Worm (Caenorhabditis elegans) whole organism, midembryonic: ENCODE measurements around the gene asp-12.

ENCODE experiments used
- T22C8.4 ChIP-seq: fragments of 200-800 bp; sonication (Bioruptor generic); IDR thresholded peaks from 2 replicates; pipeline ENCODE4 v1.3.6; 2022; ENCODE audit warnings: missing genetic modification characterization, missing compliant biosample characterization
- cog-1 ChIP-seq: sonication (generic microtip); optimal IDR thresholded peaks from 2 replicates; lab custom pipeline; 2016; ENCODE audit warnings: missing genetic modification characterization, missing compliant biosample characterization
- flt-1 ChIP-seq: fragments of 200-800 bp; sonication (Bioruptor generic); IDR thresholded peaks from 2 replicates; pipeline ENCODE4 v1.3.6; 2022; ENCODE audit warnings: missing genetic modification characterization, missing compliant biosample characterization
- klf-2 ChIP-seq: fragments of 200-800 bp; sonication (Bioruptor generic); conservative IDR thresholded peaks from 2 replicates; pipeline ENCODE4 v1.3.6; 2022; ENCODE audit warnings: missing genetic modification reagents, missing genetic modification characterization, missing compliant biosample characterization
- med-1 ChIP-seq: sonication (generic microtip); optimal IDR thresholded peaks from 2 replicates; lab custom pipeline; 2017; ENCODE audit warnings: missing genetic modification characterization, mild to moderate bottlenecking, missing compliant biosample characterization, antibody characterized with exemption, missing genetic modification reagents; ENCODE audit not compliant: insufficient read depth
- ref-1 ChIP-seq: fragments of 200-800 bp; sonication (Bioruptor generic); conservative IDR thresholded peaks from 2 replicates; pipeline ENCODE4 v1.3.6; 2022; ENCODE audit warnings: missing genetic modification reagents, missing genetic modification characterization, missing compliant biosample characterization
- tab-1 ChIP-seq: fragments of 200-800 bp; sonication (Bioruptor generic); IDR thresholded peaks from 2 replicates; pipeline ENCODE4 v1.3.6; 2022; ENCODE audit warnings: missing genetic modification characterization, missing compliant biosample characterization
- ztf-23 ChIP-seq: fragments of 200-800 bp; sonication (Bioruptor generic); IDR thresholded peaks from 2 replicates; pipeline ENCODE4 v1.3.6; 2022; ENCODE audit warnings: missing genetic modification reagents, missing genetic modification characterization, missing compliant biosample characterization
- ztf-29 ChIP-seq: fragments of 200-800 bp; sonication (Bioruptor generic); IDR thresholded peaks from 2 replicates; pipeline ENCODE4 v1.3.6; 2022; ENCODE audit warnings: missing genetic modification reagents, missing genetic modification characterization, missing compliant biosample characterization

- TF ChIP-seq ref-1 (GFP tag; lab: Robert Waterston, UW) (no peak), cog-1 (tag; lab: Kevin White, UChicago) (no peak), ztf-23 (GFP tag; lab: Robert Waterston, UW) (no peak), T22C8.4 (GFP tag; lab: Robert Waterston, UW) (no peak), flt-1 (GFP tag; lab: Robert Waterston, UW) (no peak), tab-1 (GFP tag; lab: Robert Waterston, UW) (no peak), klf-2 (GFP tag; lab: Robert Waterston, UW) (no peak), med-1 (no peak), ztf-29 (GFP tag; lab: Robert Waterston, UW) (no peak)
Measured at ce11 chrV:8267275-8267674, 1.7 kb upstream of the asp-12 start.
